Fruit fly (Drosophila melanogaster): ENCODE measurements around the gene twy.

DNA sequence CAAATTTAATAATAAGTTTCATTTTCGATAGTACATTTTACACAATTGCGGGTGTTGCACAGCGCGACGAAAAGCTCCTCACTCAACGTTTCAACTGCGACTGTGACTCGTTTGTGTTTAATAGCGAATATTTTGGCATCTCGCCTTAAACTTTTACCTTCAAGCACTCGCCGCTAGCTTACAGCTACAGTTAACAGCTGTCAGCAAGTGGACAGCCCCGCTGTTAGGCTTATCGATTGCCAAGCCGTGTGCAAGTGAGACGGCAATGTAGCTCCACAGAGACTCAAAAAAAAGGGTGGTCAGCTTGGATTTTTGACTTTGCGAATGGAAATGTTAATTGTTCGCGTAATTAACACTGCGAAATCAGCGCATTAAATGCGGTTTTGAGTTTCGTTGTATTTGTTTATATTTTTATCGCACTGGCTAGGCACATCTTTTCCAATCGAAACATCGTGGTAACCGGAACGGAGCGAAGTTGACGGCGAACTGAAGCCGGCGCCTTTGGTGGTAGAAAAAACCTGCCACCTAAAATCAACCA lies 27.3 kb downstream of the twy start, which contains the start of gene loaf:
- no peak for TF ChIP-seq Ets98B (GFP tag; IDR thresholded peaks at IDR 0.05)
- no peak for TF ChIP-seq CG14655 (GFP tag; optimal IDR thresholded peaks at IDR 0.05)
- no peak for TF ChIP-seq Pif1B (GFP tag; optimal IDR thresholded peaks at IDR 0.05)
- no peak for TF ChIP-seq D1 (tag; optimal IDR thresholded peaks at IDR 0.05)
- no peak for TF ChIP-seq gl (tag; optimal IDR thresholded peaks at IDR 0.05)
- TF ChIP-seq CG34367 (tag; optimal IDR thresholded peaks at IDR 0.05), result no peak
- no peak for TF ChIP-seq EcR (GFP tag; optimal IDR thresholded peaks at IDR 0.05)
- TF ChIP-seq CG12605 (GFP tag; IDR thresholded peaks at IDR 0.05), result no peak
- no peak for TF ChIP-seq Pif1A (GFP tag; optimal IDR thresholded peaks at IDR 0.05)
- no peak for TF ChIP-seq CG15710 (tag; optimal IDR thresholded peaks at IDR 0.05)
- TF ChIP-seq CG17806 (tag; optimal IDR thresholded peaks at IDR 0.05), result no peak
